Worm (Caenorhabditis elegans): ENCODE measurements around the gene slc-30A9.

ce11 chrIII:2698740-2699139, at the start of gene slc-30A9:
- no peak for TF ChIP-seq ref-1 (GFP tag; conservative IDR thresholded peaks at IDR 0.05)
- TF ChIP-seq med-1 (GFP tag; optimal IDR thresholded peaks at IDR 0.05; ENCODE audit: insufficient read depth): no peak
- no peak for TF ChIP-seq cog-1 (tag; optimal IDR thresholded peaks at IDR 0.05)
- TF ChIP-seq flt-1 (GFP tag; IDR thresholded peaks at IDR 0.05): no peak
- TF ChIP-seq T22C8.4 (GFP tag; IDR thresholded peaks at IDR 0.05): no peak
- no peak for TF ChIP-seq tab-1 (GFP tag; IDR thresholded peaks at IDR 0.05)

Data from whole organism, midembryonic.